Worm (Caenorhabditis elegans) whole organism, L1 larva: ENCODE data around the gene lys-3.

Source experiments
- ces-1 ChIP-seq: fragments of 150-350 bp; optimal IDR thresholded peaks from 2 replicates; lab custom pipeline; 2014; ENCODE audit warnings: missing biosample characterization, missing genetic modification reagents, missing genetic modification characterization
- dsc-1 ChIP-seq: sonication (generic microtip); optimal IDR thresholded peaks from 2 replicates; lab custom pipeline; 2016; ENCODE audit warnings: mild to moderate bottlenecking, missing genetic modification characterization, missing compliant biosample characterization
- isw-1 ChIP-seq: fragments of 200-800 bp; sonication (Bioruptor generic); IDR thresholded peaks from 2 replicates; pipeline ENCODE4 v1.3.6; 2022; ENCODE audit warnings: missing genetic modification characterization, missing compliant biosample characterization
- jun-1 ChIP-seq: fragments of 150-350 bp; optimal IDR thresholded peaks from 2 replicates; lab custom pipeline; 2014; ENCODE audit warnings: missing biosample characterization, missing genetic modification reagents, missing genetic modification characterization
- lin-39 ChIP-seq: fragments of 150-350 bp; optimal IDR thresholded peaks from 2 replicates; lab custom pipeline; 2014; ENCODE audit warnings: missing biosample characterization, missing genetic modification reagents, missing genetic modification characterization
- mdl-1 ChIP-seq, 2 experiments: fragments of 150-350 bp; optimal IDR thresholded peaks; 2 replicates each; lab custom pipeline; 2014 to 2017; ENCODE audit warnings: missing biosample characterization in 2 of 2, missing genetic modification characterization in 2 of 2, inconsistent platforms in 1 of 2
- rnt-1 ChIP-seq: sonication (generic microtip); optimal IDR thresholded peaks from 2 replicates; lab custom pipeline; 2016; ENCODE audit warnings: mild to moderate bottlenecking, missing genetic modification characterization, moderate library complexity, missing compliant biosample characterization
- snpc-4 ChIP-seq: fragments of 150-350 bp; optimal IDR thresholded peaks from 2 replicates; lab custom pipeline; 2014; ENCODE audit warnings: missing biosample characterization, missing genetic modification characterization
- tbx-2 ChIP-seq: sonication (generic microtip); optimal IDR thresholded peaks from 2 replicates; lab custom pipeline; 2016; ENCODE audit warnings: missing genetic modification characterization, missing compliant biosample characterization
- unc-130 ChIP-seq: fragments of 150-350 bp; optimal IDR thresholded peaks from 2 replicates; lab custom pipeline; 2017; ENCODE audit warnings: missing biosample characterization, missing genetic modification characterization, inconsistent platforms

DNA sequence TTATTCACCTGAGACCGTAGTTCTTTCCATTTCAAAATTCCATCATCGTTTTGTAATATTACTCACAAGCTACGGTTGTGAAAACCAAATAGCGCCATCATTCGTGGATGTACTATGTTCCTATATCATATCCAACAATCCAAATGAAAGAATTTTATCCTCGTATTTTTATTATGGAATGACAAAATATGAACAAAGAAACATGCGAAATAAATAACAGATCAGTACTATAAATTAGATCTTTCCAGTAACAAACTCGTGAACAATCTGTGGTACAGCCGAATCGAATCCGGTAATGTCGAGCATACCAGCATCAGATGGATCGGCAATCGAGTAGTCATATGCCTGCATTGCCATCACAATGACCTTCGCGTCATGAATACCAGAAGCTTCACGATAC is 30.7 kb downstream of the lys-3 start:
- TF ChIP-seq tbx-2 (tag; lab: Kevin White, UChicago) = no peak
- no peak for TF ChIP-seq lin-39 (tag; lab: Kevin White, UChicago)
- no peak for TF ChIP-seq snpc-4 (tag; lab: Kevin White, UChicago)
- TF ChIP-seq unc-130 (tag; lab: Kevin White, UChicago) = no peak
- no peak for TF ChIP-seq mdl-1 (tag; optimal IDR thresholded peaks at IDR 0.05; lab: Kevin White, UChicago)
- no peak for TF ChIP-seq dsc-1 (tag; lab: Kevin White, UChicago)
- TF ChIP-seq ces-1 (GFP tag; lab: Kevin White, UChicago) = no peak
- no peak for TF ChIP-seq jun-1 (tag; lab: Kevin White, UChicago)
- TF ChIP-seq isw-1 = no peak
- TF ChIP-seq rnt-1 (tag; lab: Kevin White, UChicago) = no peak
